Fruit fly (Drosophila melanogaster) whole organism: ENCODE data around the gene CDase.

Source experiments
- CG8478 ChIP-seq: fragments of >200 bp; optimal IDR thresholded peaks from 2 replicates; lab custom pipeline; 2018; ENCODE audit warnings: inconsistent platforms
- Dll ChIP-seq: fragments of >200 bp; optimal IDR thresholded peaks from 2 replicates; lab custom pipeline; 2017
- EcR ChIP-seq, 2 experiments: fragments of >200 bp; optimal IDR thresholded peaks; 2 replicates each; lab custom pipeline; 2017; ENCODE audit warnings: missing biosample characterization in 2 of 2, missing genetic modification characterization in 2 of 2, missing genetic modification reagents in 2 of 2
- pan ChIP-seq: fragments of >200 bp; optimal IDR thresholded peaks from 2 replicates; lab custom pipeline; 2017
- psq ChIP-seq: fragments of >200 bp; optimal IDR thresholded peaks from 2 replicates; lab custom pipeline; 2017
- usp ChIP-seq: fragments of >200 bp; optimal IDR thresholded peaks from 2 replicates; lab custom pipeline; 2017; ENCODE audit warnings: missing biosample characterization, missing genetic modification characterization, mixed read lengths

DNA sequence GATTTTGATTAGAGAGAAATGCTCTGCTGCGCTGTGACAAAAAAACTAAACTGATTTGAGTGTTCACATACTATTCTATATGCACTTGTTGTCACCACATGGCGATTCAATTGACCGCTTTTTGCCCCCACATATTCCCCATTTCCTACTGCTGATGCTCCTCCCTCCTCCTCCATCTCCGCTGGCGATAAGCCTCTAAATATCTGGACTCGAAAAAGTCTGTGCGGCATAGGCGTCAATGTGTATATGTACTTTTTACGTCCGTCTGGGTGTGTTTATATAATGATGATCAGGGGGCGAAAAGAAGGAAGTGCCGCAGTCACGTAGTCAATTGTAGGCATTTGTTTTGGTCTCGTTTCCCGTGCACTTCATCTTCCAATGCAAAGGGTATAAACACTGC lies 7.2 kb downstream of the CDase start:
- TF ChIP-seq psq (lab: Kevin White, UChicago) (no peak), CG8478 (no peak), usp (no peak), pan (lab: Kevin White, UChicago) (no peak), EcR (GFP tag; optimal IDR thresholded peaks at IDR 0.05; lab: Kevin White, UChicago) (no peak), Dll (lab: Kevin White, UChicago) (no peak)
